Worm (Caenorhabditis elegans): Measurements from ENCODE around the gene dao-4.

DNA sequence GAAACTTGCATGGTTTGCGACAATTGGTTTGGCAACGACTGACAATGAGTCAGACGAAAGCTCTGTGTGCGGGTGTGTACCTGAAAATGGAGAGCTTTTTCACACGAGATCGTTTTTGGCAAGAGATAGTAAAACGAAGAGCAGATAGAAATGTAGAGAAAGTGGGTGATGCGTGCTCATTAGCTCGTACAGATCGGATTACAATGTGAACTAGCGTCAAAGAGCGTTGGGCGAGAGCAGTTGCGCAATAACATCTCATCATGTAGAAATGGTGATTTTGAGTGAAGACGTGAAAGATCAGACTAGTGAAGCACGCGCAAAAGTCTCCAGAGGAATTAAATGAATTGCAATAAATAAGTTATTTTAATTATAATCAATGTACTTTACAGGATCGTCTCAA, 20.1 kb downstream of the dao-4 start, which contains the start of gene flp-2:
- TF ChIP-seq F13H6.1 (tag; optimal IDR thresholded peaks at IDR 0.05) (no peak), zip-5 (tag; optimal IDR thresholded peaks at IDR 0.05) (no peak), nhr-11 (tag; optimal IDR thresholded peaks at IDR 0.05) (no peak), unc-86 (tag; optimal IDR thresholded peaks at IDR 0.05) (no peak), ceh-9 (tag; optimal IDR thresholded peaks at IDR 0.05) (no peak), pag-3 (tag; optimal IDR thresholded peaks at IDR 0.05; ENCODE audit: borderline replicate concordance) (no peak), pha-4 (tag; optimal IDR thresholded peaks at IDR 0.05) (no peak), ama-1 (optimal IDR thresholded peaks at IDR 0.05) (no peak)
